Fruit fly (Drosophila melanogaster) whole organism, embryonic: ENCODE measurements around the gene CG17134.
A peak's percentile ranks its signal among the peaks of the same experiment; 100 is the strongest.

Source experiments
- Aef1 ChIP-seq: fragments of 200-800 bp; sonication (Bioruptor generic); IDR thresholded peaks from 3 replicates; pipeline ENCODE4 v1.3.6; 2022; ENCODE audit warnings: missing biosample characterization, missing genetic modification characterization
- CG10267 ChIP-seq: fragments of 200-800 bp; sonication (Bioruptor generic); optimal IDR thresholded peaks from 2 replicates; lab custom pipeline; 2018; ENCODE audit warnings: missing biosample characterization, mild to moderate bottlenecking, missing genetic modification characterization, moderate library complexity
- CG10321 ChIP-seq: fragments of 200-800 bp; sonication (Bioruptor generic); IDR thresholded peaks from 2 replicates; pipeline ENCODE4 v1.3.6; 2022; ENCODE audit warnings: missing biosample characterization, missing genetic modification characterization
- CG12219 ChIP-seq: fragments of 200-800 bp; sonication (Bioruptor generic); optimal IDR thresholded peaks from 3 replicates; lab custom pipeline; 2018; ENCODE audit warnings: missing biosample characterization, mild to moderate bottlenecking, missing genetic modification characterization
- CG1233 ChIP-seq: fragments of 200-800 bp; sonication (Bioruptor generic); optimal IDR thresholded peaks from 4 replicates; lab custom pipeline; 2018; ENCODE audit warnings: missing biosample characterization, mild to moderate bottlenecking, missing genetic modification characterization
- CG12744 ChIP-seq: fragments of 200-800 bp; sonication (Bioruptor generic); optimal IDR thresholded peaks from 2 replicates; lab custom pipeline; 2016; ENCODE audit warnings: missing biosample characterization, missing genetic modification characterization
- CG13424 ChIP-seq: fragments of 200-800 bp; sonication (Bioruptor generic); optimal IDR thresholded peaks from 2 replicates; lab custom pipeline; 2019; ENCODE audit warnings: missing biosample characterization, mild to moderate bottlenecking, missing genetic modification characterization, moderate library complexity
- CG13775 ChIP-seq: fragments of 200-800 bp; sonication (Bioruptor generic); optimal IDR thresholded peaks from 3 replicates; lab custom pipeline; 2017; ENCODE audit warnings: missing biosample characterization, mild to moderate bottlenecking, missing genetic modification characterization
- CG14014 ChIP-seq: fragments of 200-800 bp; sonication (Bioruptor generic); IDR thresholded peaks from 2 replicates; pipeline ENCODE4 v1.3.6; 2022; ENCODE audit warnings: missing biosample characterization, missing genetic modification characterization
- CG14441 ChIP-seq: fragments of 200-800 bp; sonication (Bioruptor generic); IDR thresholded peaks from 2 replicates; pipeline ENCODE4 v1.3.6; 2022; ENCODE audit warnings: missing biosample characterization, missing genetic modification characterization
- CG15269 ChIP-seq: fragments of 200-800 bp; sonication (Bioruptor generic); optimal IDR thresholded peaks from 2 replicates; lab custom pipeline; 2018; ENCODE audit warnings: missing biosample characterization, mild to moderate bottlenecking, missing genetic modification characterization, moderate library complexity
- CG1529 ChIP-seq: fragments of 200-800 bp; sonication (Bioruptor generic); optimal IDR thresholded peaks from 3 replicates; lab custom pipeline; 2018; ENCODE audit warnings: missing biosample characterization, missing genetic modification characterization
- CG1602 ChIP-seq: fragments of 200-800 bp; sonication (Bioruptor generic); optimal IDR thresholded peaks from 3 replicates; lab custom pipeline; 2016; ENCODE audit warnings: missing biosample characterization, missing genetic modification characterization
- CG2875 ChIP-seq: fragments of 200-800 bp; sonication (Bioruptor generic); optimal IDR thresholded peaks from 2 replicates; lab custom pipeline; 2017; ENCODE audit warnings: missing biosample characterization, mild to moderate bottlenecking, missing genetic modification characterization, missing genetic modification reagents
- CG30403 ChIP-seq: fragments of 200-800 bp; sonication (Bioruptor generic); optimal IDR thresholded peaks from 3 replicates; lab custom pipeline; 2016; ENCODE audit warnings: missing biosample characterization, missing genetic modification characterization
- CG31224 ChIP-seq: fragments of 200-800 bp; sonication (Bioruptor generic); IDR thresholded peaks from 2 replicates; pipeline ENCODE4 v1.3.6; 2022; ENCODE audit warnings: missing biosample characterization, missing genetic modification characterization
- CG6254 ChIP-seq: fragments of 200-800 bp; sonication (Bioruptor generic); optimal IDR thresholded peaks from 3 replicates; lab custom pipeline; 2017; ENCODE audit warnings: mild to moderate bottlenecking, missing biosample characterization, missing genetic modification reagents, missing genetic modification characterization
- CG8359 ChIP-seq: fragments of 200-800 bp; sonication (Bioruptor generic); optimal IDR thresholded peaks from 2 replicates; lab custom pipeline; 2017; ENCODE audit warnings: missing biosample characterization, mild to moderate bottlenecking, missing genetic modification characterization, borderline replicate concordance
- CG8388 ChIP-seq: fragments of 200-800 bp; sonication (Bioruptor generic); optimal IDR thresholded peaks from 2 replicates; lab custom pipeline; 2019; ENCODE audit warnings: missing biosample characterization, mild to moderate bottlenecking, missing genetic modification characterization, moderate library complexity
- D19B ChIP-seq: fragments of 200-800 bp; sonication (Bioruptor generic); optimal IDR thresholded peaks from 2 replicates; lab custom pipeline; 2017; ENCODE audit warnings: missing biosample characterization, mild to moderate bottlenecking, missing genetic modification characterization
- Myb ChIP-seq: fragments of 200-800 bp; sonication (Bioruptor generic); optimal IDR thresholded peaks from 2 replicates; lab custom pipeline; 2016; ENCODE audit warnings: missing biosample characterization, missing genetic modification characterization
- Pdp1 ChIP-seq, 2 experiments: fragments of 200-800 bp; sonication (Bioruptor generic); optimal IDR thresholded peaks; 3 replicates each; lab custom pipeline; 2016; ENCODE audit warnings: missing biosample characterization in 2 of 2, missing genetic modification characterization in 2 of 2, mild to moderate bottlenecking in 1 of 2, moderate library complexity in 1 of 2
- Ptx1 ChIP-seq: fragments of 200-800 bp; sonication (Bioruptor generic); IDR thresholded peaks from 2 replicates; pipeline ENCODE4 v1.3.6; 2022; ENCODE audit warnings: missing biosample characterization, missing genetic modification characterization
- Ssrp ChIP-seq: fragments of 200-800 bp; sonication (Bioruptor generic); optimal IDR thresholded peaks from 2 replicates; lab custom pipeline; 2018; ENCODE audit warnings: missing biosample characterization, mild to moderate bottlenecking, missing genetic modification characterization, moderate library complexity
- ab ChIP-seq: fragments of 200-800 bp; sonication (Bioruptor generic); optimal IDR thresholded peaks from 2 replicates; lab custom pipeline; 2016; ENCODE audit warnings: missing biosample characterization, missing genetic modification characterization
- abd-A ChIP-seq: fragments of 200-800 bp; sonication (Bioruptor generic); optimal IDR thresholded peaks from 3 replicates; lab custom pipeline; 2019; ENCODE audit warnings: missing biosample characterization, mild to moderate bottlenecking, missing genetic modification characterization, moderate library complexity
- bcd ChIP-seq: fragments of 200-800 bp; sonication (Bioruptor generic); optimal IDR thresholded peaks from 2 replicates; lab custom pipeline; 2017; ENCODE audit warnings: missing biosample characterization, mild to moderate bottlenecking, missing genetic modification characterization
- bigmax ChIP-seq: fragments of 200-800 bp; sonication (Bioruptor generic); optimal IDR thresholded peaks from 2 replicates; lab custom pipeline; 2018; ENCODE audit warnings: missing biosample characterization, mild to moderate bottlenecking, missing genetic modification characterization
- bsh ChIP-seq, 2 experiments: fragments of 200-800 bp; sonication (Bioruptor generic); optimal IDR thresholded peaks; 2 replicates each; lab custom pipeline; 2017 to 2018; ENCODE audit warnings: mild to moderate bottlenecking in 2 of 2, missing biosample characterization in 2 of 2, missing genetic modification characterization in 2 of 2, moderate library complexity in 1 of 2
- dimm ChIP-seq: fragments of 200-800 bp; sonication (Bioruptor generic); IDR thresholded peaks from 2 replicates; pipeline ENCODE4 v1.3.6; 2022; ENCODE audit warnings: missing biosample characterization, missing genetic modification characterization
- en ChIP-seq: fragments of 200-800 bp; sonication (Bioruptor generic); optimal IDR thresholded peaks from 2 replicates; lab custom pipeline; 2016; ENCODE audit warnings: missing biosample characterization, missing genetic modification characterization
- fd96Cb ChIP-seq: fragments of 200-800 bp; sonication (Bioruptor generic); optimal IDR thresholded peaks from 2 replicates; lab custom pipeline; 2018; ENCODE audit warnings: missing biosample characterization, mild to moderate bottlenecking, missing genetic modification characterization, moderate library complexity
- gcm ChIP-seq: fragments of 200-800 bp; sonication (Bioruptor generic); optimal IDR thresholded peaks from 2 replicates; lab custom pipeline; 2019; ENCODE audit warnings: missing biosample characterization, mild to moderate bottlenecking, missing genetic modification characterization, moderate library complexity
- knrl ChIP-seq: fragments of 200-800 bp; sonication (Bioruptor generic); IDR thresholded peaks from 3 replicates; pipeline ENCODE4 v1.3.6; 2022; ENCODE audit warnings: missing biosample characterization, missing genetic modification characterization; ENCODE audit not compliant: partially characterized antibody
- lab ChIP-seq: fragments of 200-800 bp; sonication (Bioruptor generic); optimal IDR thresholded peaks from 3 replicates; lab custom pipeline; 2017; ENCODE audit warnings: missing biosample characterization, missing genetic modification characterization, mild to moderate bottlenecking, moderate library complexity, missing genetic modification reagents
- lbe ChIP-seq: fragments of 200-800 bp; sonication (Bioruptor generic); optimal IDR thresholded peaks from 2 replicates; lab custom pipeline; 2016; ENCODE audit warnings: missing biosample characterization, mild to moderate bottlenecking, missing genetic modification characterization
- lilli ChIP-seq: fragments of 200-800 bp; sonication (Bioruptor generic); optimal IDR thresholded peaks from 3 replicates; lab custom pipeline; 2016; ENCODE audit warnings: missing biosample characterization, missing genetic modification characterization
- nerfin-1 ChIP-seq: fragments of 200-800 bp; sonication (Bioruptor generic); optimal IDR thresholded peaks from 3 replicates; lab custom pipeline; 2019; ENCODE audit warnings: missing biosample characterization, mild to moderate bottlenecking, missing genetic modification characterization, moderate library complexity
- onecut ChIP-seq: fragments of 200-800 bp; sonication (Bioruptor generic); IDR thresholded peaks from 2 replicates; pipeline ENCODE4 v1.3.6; 2022; ENCODE audit warnings: missing biosample characterization, missing genetic modification characterization
- otp ChIP-seq: fragments of 200-800 bp; sonication (Bioruptor generic); IDR thresholded peaks from 3 replicates; pipeline ENCODE4, ENCODE4 v1.3.6; 2022; ENCODE audit warnings: missing biosample characterization, missing genetic modification characterization
- prd ChIP-seq, 3 experiments: fragments of >200 bp in 2 of 3; fragments of 200-800 bp in 1 of 3; sonication (Bioruptor generic) in 1 of 3; optimal IDR thresholded peaks in 2 of 3; IDR thresholded peaks in 1 of 3; 2 replicates in 2 of 3; 3 replicates in 1 of 3; pipeline versions ENCODE4 v1.3.6 to Lab custom; 2017 to 2022; ENCODE audit warnings: missing biosample characterization in 1 of 3, missing genetic modification characterization in 1 of 3
- repo ChIP-seq: fragments of 200-800 bp; sonication (Bioruptor generic); optimal IDR thresholded peaks from 2 replicates; lab custom pipeline; 2016; ENCODE audit warnings: missing biosample characterization, missing genetic modification characterization
- salm ChIP-seq: fragments of 200-800 bp; sonication (Bioruptor generic); optimal IDR thresholded peaks from 2 replicates; lab custom pipeline; 2018; ENCODE audit warnings: missing biosample characterization, mild to moderate bottlenecking, missing genetic modification characterization
- ssp ChIP-seq: fragments of 200-800 bp; sonication (Bioruptor generic); IDR thresholded peaks from 2 replicates; pipeline ENCODE4 v1.3.6; 2022; ENCODE audit warnings: missing biosample characterization, missing genetic modification characterization
- tio ChIP-seq: fragments of 200-800 bp; sonication (Bioruptor generic); optimal IDR thresholded peaks from 2 replicates; lab custom pipeline; 2017; ENCODE audit warnings: missing biosample characterization, missing genetic modification characterization, inconsistent platforms
- twi ChIP-seq: fragments of 200-800 bp; optimal IDR thresholded peaks from 2 replicates; lab custom pipeline; 2019; ENCODE audit warnings: missing biosample characterization, mild to moderate bottlenecking, missing genetic modification characterization, moderate library complexity
- wek ChIP-seq: fragments of 200-800 bp; sonication (Bioruptor generic); optimal IDR thresholded peaks from 3 replicates; lab custom pipeline; 2018; ENCODE audit warnings: missing biosample characterization, mild to moderate bottlenecking, missing genetic modification characterization, moderate library complexity

The CG17134 gene

DNA sequence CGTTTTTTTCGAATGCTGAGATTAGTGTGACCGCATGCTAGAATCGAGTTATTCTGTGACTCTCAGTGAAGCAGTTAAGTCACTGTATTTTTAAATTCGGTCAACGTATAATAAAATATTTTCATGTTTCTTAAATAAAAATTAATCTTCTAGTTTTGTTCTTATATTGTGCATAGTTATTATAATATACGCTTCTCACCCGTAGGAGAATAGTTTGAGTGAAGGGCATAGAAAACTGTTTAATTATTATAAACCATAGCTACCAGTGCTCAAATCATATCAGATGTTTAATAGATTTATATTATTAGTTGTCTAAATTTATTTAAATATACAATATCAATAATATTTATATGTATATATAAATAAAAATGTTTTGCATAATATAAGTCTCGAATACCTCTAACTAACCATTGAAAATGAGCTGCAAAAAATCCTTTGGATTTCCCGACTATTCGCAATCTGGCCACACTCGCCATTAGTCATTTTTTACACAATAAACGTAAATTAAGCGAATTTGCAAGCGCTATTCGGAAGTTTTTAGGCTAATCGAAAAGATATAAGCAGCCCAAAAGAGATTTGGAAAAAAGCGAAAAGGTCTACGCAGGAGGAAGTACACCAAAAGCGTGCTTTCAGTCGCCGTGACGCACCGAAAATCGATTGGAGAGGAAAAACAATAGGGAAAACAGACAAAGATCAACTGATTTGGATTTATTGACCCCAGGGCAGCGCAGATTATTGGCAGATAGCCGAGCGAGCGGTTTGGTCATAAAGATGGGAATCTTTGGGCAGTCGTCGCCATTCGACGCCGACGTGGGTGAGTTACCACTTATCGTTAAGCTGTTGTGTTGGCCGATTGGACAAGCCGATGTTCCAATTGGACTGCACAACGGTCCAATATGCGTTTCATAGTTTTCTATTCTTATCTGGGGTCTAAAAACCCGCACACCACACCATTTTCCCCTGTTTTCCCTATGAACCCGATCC is 37.9 kb downstream of the CG17134 start, which contains the start of the genes aurB and Stam (continued):
- peak; percentile 8 for TF ChIP-seq CG1529 (GFP tag; lab: Kevin White, UChicago)
- no peak for TF ChIP-seq CG8359 (GFP tag; lab: Kevin White, UChicago)
- no peak for TF ChIP-seq ab (GFP tag; lab: Kevin White, UChicago)
- TF ChIP-seq CG13775 (GFP tag; lab: Kevin White, UChicago), result peak; percentile 68
- TF ChIP-seq D19B (GFP tag; lab: Kevin White, UChicago), result no peak
- TF ChIP-seq onecut (GFP tag; lab: Robert Waterston, UW), result no peak
- no peak for TF ChIP-seq prd (optimal IDR thresholded peaks at IDR 0.05; lab: Kevin White, UChicago)
- TF ChIP-seq prd (GFP tag; IDR thresholded peaks at IDR 0.05; lab: Robert Waterston, UW), result peak; percentile 61
- TF ChIP-seq CG12219 (GFP tag; lab: Kevin White, UChicago), result no peak
- TF ChIP-seq salm, result peak; percentile 37
- TF ChIP-seq tio (GFP tag; lab: Kevin White, UChicago), result no peak
- TF ChIP-seq fd96Cb (tag; lab: Kevin White, UChicago), result peak; percentile 31
- 0 out of 2 replicates have a peak, but pooled peaks have one; percentile 36 for TF ChIP-seq CG14441 (GFP tag; lab: Robert Waterston, UW)
- peak; percentile 23; the same call in 1 of the 3 replicates for TF ChIP-seq Aef1
- peak; percentile 72 for TF ChIP-seq CG8388 (GFP tag; lab: Kevin White, UChicago)
- TF ChIP-seq knrl (GFP tag; lab: Robert Waterston, UW), result no peak
- peak in 1 of 2 experiments; percentile 62 for TF ChIP-seq bsh (GFP tag; optimal IDR thresholded peaks at IDR 0.05; lab: Kevin White, UChicago)
- peak; percentile 86 for TF ChIP-seq Myb (GFP tag; lab: Kevin White, UChicago)
- peak; percentile 62 for TF ChIP-seq lab (GFP tag; lab: Kevin White, UChicago)
- TF ChIP-seq Ssrp, result peak; percentile 64
- TF ChIP-seq CG15269 (tag; lab: Kevin White, UChicago), result peak; percentile 71
- peak; percentile 48; the same call in 1 of the 2 replicates for TF ChIP-seq Ptx1
- no peak for TF ChIP-seq en (GFP tag; lab: Kevin White, UChicago)
- peak; percentile 16 for TF ChIP-seq nerfin-1 (tag; lab: Kevin White, UChicago)
- peak; percentile 46 for TF ChIP-seq CG1602 (GFP tag; lab: Kevin White, UChicago)
- no peak for TF ChIP-seq CG12744 (GFP tag; lab: Kevin White, UChicago)
- TF ChIP-seq CG30403 (GFP tag; lab: Kevin White, UChicago), result peak; percentile 57
- TF ChIP-seq twi (tag; lab: Kevin White, UChicago), result peak; percentile 48
- TF ChIP-seq CG10321 (GFP tag; lab: Robert Waterston, UW), result no peak
- TF ChIP-seq dimm (GFP tag; lab: Robert Waterston, UW), result no peak
- TF ChIP-seq repo, result no peak
- TF ChIP-seq gcm (GFP tag; lab: Kevin White, UChicago), result peak; percentile 57
- TF ChIP-seq CG1233 (GFP tag; lab: Kevin White, UChicago), result peak; percentile 55
- peak; percentile 59 for TF ChIP-seq CG10267
- TF ChIP-seq lbe (GFP tag; lab: Kevin White, UChicago), result peak; percentile 8
- TF ChIP-seq ssp, result 0 out of 2 replicates have a peak, but pooled peaks have one; percentile 34
- peak; percentile 41 for TF ChIP-seq bcd (GFP tag; lab: Kevin White, UChicago)
- TF ChIP-seq otp (GFP tag; lab: Robert Waterston, UW), result no peak
- TF ChIP-seq wek (GFP tag; lab: Kevin White, UChicago), result peak; percentile 90
- TF ChIP-seq CG14014 (GFP tag; lab: Robert Waterston, UW), result no peak
- TF ChIP-seq CG13424, result peak; percentile 78
- TF ChIP-seq CG6254, result peak; percentile 18
- no peak for TF ChIP-seq CG31224 (GFP tag; lab: Robert Waterston, UW)
- TF ChIP-seq CG2875, result peak; percentile 38
- TF ChIP-seq abd-A (tag; lab: Kevin White, UChicago), result no peak
- no peak for TF ChIP-seq bigmax
- peak in 1 of 2 experiments; percentile 43 for TF ChIP-seq Pdp1 (GFP tag; optimal IDR thresholded peaks at IDR 0.05; lab: Kevin White, UChicago)
- TF ChIP-seq lilli (GFP tag; lab: Kevin White, UChicago), result no peak
